Fruit fly (Drosophila melanogaster) whole organism, pupa: Measurements from ENCODE around the gene Tomosyn.

ENCODE experiments used
- CG10348 ChIP-seq: fragments of 200-800 bp; sonication (Bioruptor generic); IDR thresholded peaks from 2 replicates; pipeline ENCODE4 v1.3.6; 2022; ENCODE audit warnings: missing biosample characterization, missing genetic modification characterization
- CG12605 ChIP-seq: fragments of 200-800 bp; sonication (Bioruptor generic); IDR thresholded peaks from 2 replicates; pipeline ENCODE4 v1.3.6; 2022; ENCODE audit warnings: missing biosample characterization, missing genetic modification characterization
- CG13204 ChIP-seq: fragments of 200-800 bp; sonication (Bioruptor generic); optimal IDR thresholded peaks from 2 replicates; lab custom pipeline; 2018; ENCODE audit warnings: missing biosample characterization, mild to moderate bottlenecking, missing genetic modification characterization, moderate library complexity
- CG14655 ChIP-seq: fragments of 200-800 bp; sonication (Bioruptor generic); optimal IDR thresholded peaks from 3 replicates; lab custom pipeline; 2017; ENCODE audit warnings: mild to moderate bottlenecking, missing biosample characterization, missing genetic modification reagents, missing genetic modification characterization
- CG15710 ChIP-seq: fragments of 200-800 bp; sonication (Bioruptor generic); optimal IDR thresholded peaks from 2 replicates; lab custom pipeline; 2018; ENCODE audit warnings: missing biosample characterization, mild to moderate bottlenecking, missing genetic modification characterization, moderate library complexity
- CG17806 ChIP-seq: fragments of 200-800 bp; sonication (Bioruptor generic); optimal IDR thresholded peaks from 2 replicates; lab custom pipeline; 2018; ENCODE audit warnings: missing biosample characterization, mild to moderate bottlenecking, missing genetic modification characterization, moderate library complexity
- CG32121 ChIP-seq: fragments of 200-800 bp; sonication (Bioruptor generic); IDR thresholded peaks from 2 replicates; pipeline ENCODE4 v1.3.6; 2022; ENCODE audit warnings: missing biosample characterization, missing genetic modification characterization
- CG34367 ChIP-seq: fragments of 200-800 bp; sonication (Bioruptor generic); optimal IDR thresholded peaks from 2 replicates; lab custom pipeline; 2018; ENCODE audit warnings: missing biosample characterization, mild to moderate bottlenecking, missing genetic modification characterization
- CG4496 ChIP-seq: fragments of 200-800 bp; sonication (Bioruptor generic); IDR thresholded peaks from 3 replicates; pipeline ENCODE4 v1.3.6; 2022; ENCODE audit warnings: missing biosample characterization, missing genetic modification characterization
- CG8159 ChIP-seq: fragments of 200-800 bp; sonication (Bioruptor generic); optimal IDR thresholded peaks from 3 replicates; lab custom pipeline; 2018; ENCODE audit warnings: missing biosample characterization, mild to moderate bottlenecking, missing genetic modification characterization, moderate library complexity
- CG8301 ChIP-seq: fragments of 200-800 bp; sonication (Bioruptor generic); optimal IDR thresholded peaks from 2 replicates; lab custom pipeline; 2018; ENCODE audit warnings: missing biosample characterization, mild to moderate bottlenecking, missing genetic modification characterization
- CG9948 ChIP-seq: fragments of 200-800 bp; sonication (Bioruptor generic); optimal IDR thresholded peaks from 2 replicates; lab custom pipeline; 2018; ENCODE audit warnings: missing biosample characterization, mild to moderate bottlenecking, missing genetic modification characterization, moderate library complexity
- D1 ChIP-seq: fragments of 200-800 bp; sonication (Bioruptor generic); optimal IDR thresholded peaks from 2 replicates; lab custom pipeline; 2018; ENCODE audit warnings: missing biosample characterization, mild to moderate bottlenecking, missing genetic modification characterization, moderate library complexity
- EcR ChIP-seq: fragments of 200-800 bp; sonication (Bioruptor generic); optimal IDR thresholded peaks from 3 replicates; lab custom pipeline; 2019; ENCODE audit warnings: missing biosample characterization, missing genetic modification characterization, mild to moderate bottlenecking, moderate library complexity, missing genetic modification reagents
- Ets98B ChIP-seq: fragments of 200-800 bp; sonication (Bioruptor generic); IDR thresholded peaks from 2 replicates; pipeline ENCODE4 v1.3.6; 2022; ENCODE audit warnings: missing biosample characterization, missing genetic modification characterization
- Pif1A ChIP-seq: fragments of 200-800 bp; sonication (Bioruptor generic); optimal IDR thresholded peaks from 3 replicates; lab custom pipeline; 2016; ENCODE audit warnings: missing biosample characterization, missing genetic modification characterization
- Pif1B ChIP-seq: fragments of 200-800 bp; sonication (Bioruptor generic); optimal IDR thresholded peaks from 3 replicates; lab custom pipeline; 2016; ENCODE audit warnings: missing biosample characterization, missing genetic modification characterization
- Snoo ChIP-seq: fragments of 200-800 bp; sonication (Bioruptor generic); optimal IDR thresholded peaks from 3 replicates; lab custom pipeline; 2017; ENCODE audit warnings: missing biosample characterization, mild to moderate bottlenecking, missing genetic modification characterization, inconsistent platforms
- fd96Ca ChIP-seq: fragments of 200-800 bp; sonication (Bioruptor generic); IDR thresholded peaks from 3 replicates; pipeline ENCODE4 v1.3.6; 2022; ENCODE audit warnings: missing biosample characterization, missing genetic modification characterization
- gl ChIP-seq: fragments of 200-800 bp; sonication (Bioruptor generic); optimal IDR thresholded peaks from 2 replicates; lab custom pipeline; 2018; ENCODE audit warnings: missing biosample characterization, mild to moderate bottlenecking, missing genetic modification characterization
- rn ChIP-seq: fragments of 200-800 bp; sonication (Bioruptor generic); IDR thresholded peaks from 2 replicates; pipeline ENCODE4 v1.3.6; 2022; ENCODE audit warnings: missing biosample characterization, missing genetic modification characterization

The Tomosyn gene

dm6 chrX:12673833-12674541 lies 42.6 kb downstream of the Tomosyn start:
- TF ChIP-seq Pif1A (GFP tag; lab: Kevin White, UChicago) (peak; percentile 27), CG34367 (tag; lab: Kevin White, UChicago) (peak; percentile 51), fd96Ca (GFP tag; lab: Robert Waterston, UW) (no peak), D1 (tag; lab: Kevin White, UChicago) (no peak), CG8301 (peak; percentile 47), CG13204 (GFP tag; lab: Kevin White, UChicago) (peak; percentile 65), CG12605 (no peak), CG9948 (tag; lab: Kevin White, UChicago) (peak; percentile 28), Pif1B (GFP tag; lab: Kevin White, UChicago) (peak; percentile 32), CG4496 (GFP tag; lab: Robert Waterston, UW) (peak; percentile 69), rn (no peak), Snoo (tag; lab: Kevin White, UChicago) (peak; percentile 44), CG8159 (peak; percentile 45), EcR (GFP tag; lab: Kevin White, UChicago) (peak; percentile 75), Ets98B (peak; percentile 31), CG15710 (tag; lab: Kevin White, UChicago) (peak; percentile 53), CG14655 (GFP tag; lab: Kevin White, UChicago) (peak; percentile 69), CG17806 (peak; percentile 36), CG10348 (GFP tag; lab: Robert Waterston, UW) (no peak), CG32121 (GFP tag; lab: Robert Waterston, UW) (no peak), gl (tag; lab: Kevin White, UChicago) (peak; percentile 74)

- no peak for TF ChIP-seq D1 (tag; lab: Kevin White, UChicago)
- TF ChIP-seq CG9948 (tag; lab: Kevin White, UChicago), result peak; percentile 1
- TF ChIP-seq CG10348 (GFP tag; lab: Robert Waterston, UW), result no peak
- peak; percentile 29 for TF ChIP-seq CG13204 (GFP tag; lab: Kevin White, UChicago)
- no peak for TF ChIP-seq Snoo (tag; lab: Kevin White, UChicago)
- peak; percentile 22 for TF ChIP-seq CG8159
- TF ChIP-seq gl (tag; lab: Kevin White, UChicago), result peak; percentile 18
- TF ChIP-seq Pif1A (GFP tag; lab: Kevin White, UChicago), result peak; percentile 10
- TF ChIP-seq CG14655 (GFP tag; lab: Kevin White, UChicago), result peak; percentile 19
- peak; percentile 79; the same call in 1 of the 2 replicates for TF ChIP-seq CG12605
- TF ChIP-seq CG34367 (tag; lab: Kevin White, UChicago), result peak; percentile 28
- peak; percentile 21 for TF ChIP-seq CG17806
- peak; percentile 38 for TF ChIP-seq Pif1B (GFP tag; lab: Kevin White, UChicago)
- TF ChIP-seq CG4496 (GFP tag; lab: Robert Waterston, UW), result peak; percentile 66; the same call in 2 of the 3 replicates
- TF ChIP-seq Ets98B, result peak; percentile 52; the same call in 1 of the 2 replicates
- TF ChIP-seq EcR (GFP tag; lab: Kevin White, UChicago), result peak; percentile 38
- no peak for TF ChIP-seq CG8301
- peak; percentile 32 for TF ChIP-seq CG15710 (tag; lab: Kevin White, UChicago)
- TF ChIP-seq fd96Ca (GFP tag; lab: Robert Waterston, UW), result 0 out of 3 replicates have a peak, but pooled peaks have one; percentile 49
- TF ChIP-seq CG32121 (GFP tag; lab: Robert Waterston, UW), result peak; percentile 55; the same call in 1 of the 2 replicates
- TF ChIP-seq rn, result no peak
- TF ChIP-seq, all 21 proteins: peak for 16
Observed at dm6 chrX:12675284-12675683, 43.9 kb downstream of the Tomosyn start.

- TF ChIP-seq CG9948 (tag; lab: Kevin White, UChicago) (no peak), gl (tag; lab: Kevin White, UChicago) (no peak), CG14655 (GFP tag; lab: Kevin White, UChicago) (no peak), CG12605 (no peak), CG4496 (GFP tag; lab: Robert Waterston, UW) (no peak), fd96Ca (GFP tag; lab: Robert Waterston, UW) (no peak), rn (no peak)
Observed at dm6 chrX:12675798-12676553, 44.6 kb downstream of the Tomosyn start.

- TF ChIP-seq CG9948 (tag; lab: Kevin White, UChicago), result peak; percentile 61
- peak; percentile 83 for TF ChIP-seq CG12605
- TF ChIP-seq CG32121 (GFP tag; lab: Robert Waterston, UW), result peak; percentile 84
- TF ChIP-seq rn, result peak; percentile 47; the same call in 1 of the 2 replicates
- peak; percentile 61; the same call in 2 of the 3 replicates for TF ChIP-seq fd96Ca (GFP tag; lab: Robert Waterston, UW)
- peak; percentile 56 for TF ChIP-seq CG17806
- peak; percentile 84 for TF ChIP-seq EcR (GFP tag; lab: Kevin White, UChicago)
- TF ChIP-seq CG10348 (GFP tag; lab: Robert Waterston, UW), result no peak
- peak; percentile 55 for TF ChIP-seq CG8159
- peak; percentile 72 for TF ChIP-seq CG14655 (GFP tag; lab: Kevin White, UChicago)
- TF ChIP-seq CG13204 (GFP tag; lab: Kevin White, UChicago), result peak; percentile 86
- peak; percentile 79 for TF ChIP-seq Pif1B (GFP tag; lab: Kevin White, UChicago)
- TF ChIP-seq D1 (tag; lab: Kevin White, UChicago), result no peak
- peak; percentile 35 for TF ChIP-seq CG8301
- TF ChIP-seq CG34367 (tag; lab: Kevin White, UChicago), result peak; percentile 67
- TF ChIP-seq CG4496 (GFP tag; lab: Robert Waterston, UW), result peak; percentile 88
- peak; percentile 71 for TF ChIP-seq Snoo (tag; lab: Kevin White, UChicago)
- peak; percentile 75 for TF ChIP-seq Ets98B
- peak; percentile 92 for TF ChIP-seq gl (tag; lab: Kevin White, UChicago)
- TF ChIP-seq Pif1A (GFP tag; lab: Kevin White, UChicago), result peak; percentile 81
- peak; percentile 70 for TF ChIP-seq CG15710 (tag; lab: Kevin White, UChicago)
Observed at dm6 chrX:12676554-12677336, 45.3 kb downstream of the Tomosyn start.
